Fruit fly (Drosophila melanogaster) whole organism, embryonic: Measurements from ENCODE around the gene CG9628.

ENCODE experiments used
- Atf-2 ChIP-seq: fragments of 200-800 bp; sonication (Bioruptor generic); optimal IDR thresholded peaks from 2 replicates; lab custom pipeline; 2016; ENCODE audit warnings: missing biosample characterization, missing genetic modification characterization
- Atf6 ChIP-seq: fragments of 200-800 bp; sonication (Bioruptor generic); IDR thresholded peaks from 2 replicates; pipeline ENCODE4 v1.3.6; 2022; ENCODE audit warnings: missing biosample characterization, missing genetic modification characterization
- Bteb2 ChIP-seq: fragments of 200-800 bp; sonication (Bioruptor generic); optimal IDR thresholded peaks from 2 replicates; lab custom pipeline; 2016; ENCODE audit warnings: missing biosample characterization, missing genetic modification characterization
- CG11696 ChIP-seq: fragments of 200-800 bp; sonication (Bioruptor generic); IDR thresholded peaks from 2 replicates; pipeline ENCODE4 v1.3.6; 2022; ENCODE audit warnings: missing biosample characterization, missing genetic modification characterization
- CG12942 ChIP-seq: fragments of 200-800 bp; sonication (Bioruptor generic); optimal IDR thresholded peaks from 3 replicates; lab custom pipeline; 2016; ENCODE audit warnings: missing biosample characterization, missing genetic modification characterization
- CG15073 ChIP-seq: fragments of 200-800 bp; sonication (Bioruptor generic); optimal IDR thresholded peaks from 2 replicates; lab custom pipeline; 2016; ENCODE audit warnings: missing biosample characterization, missing genetic modification characterization
- CG15479 ChIP-seq: fragments of 200-800 bp; sonication (Bioruptor generic); optimal IDR thresholded peaks from 3 replicates; lab custom pipeline; 2019; ENCODE audit warnings: missing biosample characterization, mild to moderate bottlenecking, missing genetic modification characterization, moderate library complexity
- CG1602 ChIP-seq: fragments of 200-800 bp; sonication (Bioruptor generic); optimal IDR thresholded peaks from 3 replicates; lab custom pipeline; 2016; ENCODE audit warnings: missing biosample characterization, missing genetic modification characterization
- CG1792 ChIP-seq: fragments of 200-800 bp; sonication (Bioruptor generic); optimal IDR thresholded peaks from 2 replicates; lab custom pipeline; 2016; ENCODE audit warnings: missing biosample characterization, missing genetic modification characterization
- CG2116 ChIP-seq: fragments of 200-800 bp; sonication (Bioruptor generic); optimal IDR thresholded peaks from 3 replicates; lab custom pipeline; 2018; ENCODE audit warnings: missing biosample characterization, mild to moderate bottlenecking, missing genetic modification characterization
- CG3407 ChIP-seq: fragments of 200-800 bp; sonication (Bioruptor generic); optimal IDR thresholded peaks from 2 replicates; lab custom pipeline; 2018; ENCODE audit warnings: missing biosample characterization, mild to moderate bottlenecking, missing genetic modification characterization
- CG34224 ChIP-seq: fragments of 200-800 bp; sonication (Bioruptor generic); IDR thresholded peaks from 3 replicates; pipeline ENCODE4 v1.3.6; 2022; ENCODE audit warnings: missing biosample characterization, missing genetic modification characterization; ENCODE audit not compliant: partially characterized antibody
- CG3838 ChIP-seq: fragments of 200-800 bp; sonication (Bioruptor generic); optimal IDR thresholded peaks from 3 replicates; lab custom pipeline; 2016; ENCODE audit warnings: missing biosample characterization, missing genetic modification characterization
- CG4424 ChIP-seq: fragments of 200-800 bp; sonication (Bioruptor generic); optimal IDR thresholded peaks from 3 replicates; lab custom pipeline; 2016; ENCODE audit warnings: missing biosample characterization, missing genetic modification characterization
- CG5953 ChIP-seq: fragments of 200-800 bp; sonication (Bioruptor generic); IDR thresholded peaks from 2 replicates; pipeline ENCODE4 v1.3.6; 2022; ENCODE audit warnings: missing biosample characterization, missing genetic modification characterization
- CG6654 ChIP-seq: fragments of 200-800 bp; sonication (Bioruptor generic); optimal IDR thresholded peaks from 2 replicates; lab custom pipeline; 2017; ENCODE audit warnings: missing biosample characterization, mild to moderate bottlenecking, missing genetic modification characterization
- CG8290 ChIP-seq, 3 experiments: fragments of 200-800 bp; sonication (Bioruptor generic); optimal IDR thresholded peaks; 2 replicates each; lab custom pipeline; 2016 to 2019; ENCODE audit warnings: missing biosample characterization in 3 of 3, missing genetic modification characterization in 3 of 3, mild to moderate bottlenecking in 2 of 3, moderate library complexity in 1 of 3
- CG8944 ChIP-seq: fragments of 200-800 bp; sonication (Bioruptor generic); optimal IDR thresholded peaks from 3 replicates; lab custom pipeline; 2016; ENCODE audit warnings: missing biosample characterization, missing genetic modification characterization
- Deaf1 ChIP-seq: fragments of 200-800 bp; optimal IDR thresholded peaks from 3 replicates; lab custom pipeline; 2019; ENCODE audit warnings: missing biosample characterization, mild to moderate bottlenecking, missing genetic modification characterization, moderate library complexity
- Dll ChIP-seq: fragments of 200-800 bp; sonication (Bioruptor generic); IDR thresholded peaks from 4 replicates; pipeline ENCODE4 v1.3.6; 2022; ENCODE audit warnings: missing biosample characterization, missing genetic modification characterization; ENCODE audit not compliant: partially characterized antibody
- Drgx ChIP-seq: fragments of 200-800 bp; sonication (Bioruptor generic); IDR thresholded peaks from 2 replicates; pipeline ENCODE4 v1.3.6; 2022; ENCODE audit warnings: missing biosample characterization, missing genetic modification characterization
- H15 ChIP-seq: fragments of 200-800 bp; sonication (Bioruptor generic); IDR thresholded peaks from 3 replicates; pipeline ENCODE4 v1.3.6; 2022; ENCODE audit warnings: missing biosample characterization, missing genetic modification characterization
- Hmx ChIP-seq: fragments of 200-800 bp; sonication (Bioruptor generic); optimal IDR thresholded peaks from 2 replicates; lab custom pipeline; 2016; ENCODE audit warnings: missing biosample characterization, missing genetic modification characterization
- Med ChIP-seq: fragments of 200-800 bp; sonication (Bioruptor generic); peaks from one replicate; lab custom pipeline; 2016; ENCODE audit warnings: missing biosample characterization, missing genetic modification characterization, mild to moderate bottlenecking, inconsistent platforms, moderate library complexity
- NC2α ChIP-seq: fragments of 200-800 bp; sonication (Bioruptor generic); optimal IDR thresholded peaks from 2 replicates; lab custom pipeline; 2016; ENCODE audit warnings: missing biosample characterization, missing genetic modification characterization
- Neu2 ChIP-seq: fragments of 200-800 bp; sonication (Bioruptor generic); optimal IDR thresholded peaks from 3 replicates; lab custom pipeline; 2016; ENCODE audit warnings: missing biosample characterization, missing genetic modification characterization, borderline replicate concordance
- Nf-YA ChIP-seq: fragments of 200-800 bp; sonication (Bioruptor generic); IDR thresholded peaks from 2 replicates; pipeline ENCODE4 v1.3.6; 2022; ENCODE audit warnings: missing biosample characterization, missing genetic modification characterization
- cato ChIP-seq: fragments of 200-800 bp; sonication (Bioruptor generic); optimal IDR thresholded peaks from 2 replicates; lab custom pipeline; 2016; ENCODE audit warnings: missing biosample characterization, missing genetic modification characterization, borderline replicate concordance
- crol ChIP-seq: fragments of 200-800 bp; sonication (Bioruptor generic); IDR thresholded peaks from 2 replicates; pipeline ENCODE4 v1.3.6; 2022; ENCODE audit warnings: missing biosample characterization, missing genetic modification characterization
- cwo ChIP-seq: fragments of 200-800 bp; sonication (Bioruptor generic); optimal IDR thresholded peaks from 3 replicates; lab custom pipeline; 2017; ENCODE audit warnings: missing biosample characterization, missing genetic modification characterization, mild to moderate bottlenecking, moderate library complexity, missing genetic modification reagents
- ham ChIP-seq: fragments of 200-800 bp; sonication (Bioruptor generic); IDR thresholded peaks from 2 replicates; pipeline ENCODE4 v1.3.6; 2022; ENCODE audit warnings: missing biosample characterization, missing genetic modification characterization
- insv ChIP-seq, 2 experiments: fragments of 200-800 bp; sonication (Bioruptor generic); optimal IDR thresholded peaks; 3 replicates each; lab custom pipeline; 2016 to 2018; ENCODE audit warnings: missing biosample characterization in 2 of 2, missing genetic modification characterization in 2 of 2
- kni ChIP-seq: fragments of 200-800 bp; sonication (Bioruptor generic); optimal IDR thresholded peaks from 3 replicates; lab custom pipeline; 2017; ENCODE audit warnings: mild to moderate bottlenecking, missing biosample characterization, missing genetic modification reagents, missing genetic modification characterization
- luna ChIP-seq: fragments of 200-800 bp; sonication (Bioruptor generic); optimal IDR thresholded peaks from 2 replicates; lab custom pipeline; 2016; ENCODE audit warnings: missing biosample characterization, missing genetic modification characterization
- mirr ChIP-seq: fragments of 200-800 bp; sonication (Bioruptor generic); optimal IDR thresholded peaks from 3 replicates; lab custom pipeline; 2018; ENCODE audit warnings: missing biosample characterization, mild to moderate bottlenecking, missing genetic modification characterization
- nom ChIP-seq: fragments of 200-800 bp; sonication (Bioruptor generic); optimal IDR thresholded peaks from 2 replicates; lab custom pipeline; 2017; ENCODE audit warnings: missing biosample characterization, missing genetic modification characterization, mild to moderate bottlenecking, moderate library complexity, missing genetic modification reagents
- otp ChIP-seq: fragments of 200-800 bp; sonication (Bioruptor generic); IDR thresholded peaks from 3 replicates; pipeline ENCODE4, ENCODE4 v1.3.6; 2022; ENCODE audit warnings: missing biosample characterization, missing genetic modification characterization
- pan ChIP-seq, 4 experiments: fragments of >200 bp in 3 of 4; fragments of 200-800 bp in 1 of 4; sonication (Bioruptor generic) in 1 of 4; optimal IDR thresholded peaks in 3 of 4; IDR thresholded peaks in 1 of 4; 2 replicates each; pipeline versions ENCODE4 v1.3.6 to Lab custom; 2017 to 2022; ENCODE audit warnings: missing biosample characterization in 2 of 4, missing genetic modification characterization in 2 of 4, mixed read lengths in 1 of 4
- phol ChIP-seq: fragments of 200-800 bp; sonication (Bioruptor generic); optimal IDR thresholded peaks from 3 replicates; lab custom pipeline; 2018; ENCODE audit warnings: missing biosample characterization, mild to moderate bottlenecking, missing genetic modification characterization, moderate library complexity
- pnt ChIP-seq: fragments of 200-800 bp; sonication (Bioruptor generic); optimal IDR thresholded peaks from 3 replicates; lab custom pipeline; 2016; ENCODE audit warnings: missing biosample characterization, missing genetic modification characterization
- ro ChIP-seq: fragments of 200-800 bp; sonication (Bioruptor generic); IDR thresholded peaks from 2 replicates; pipeline ENCODE4 v1.3.6; 2022; ENCODE audit warnings: missing biosample characterization, missing genetic modification characterization
- sc ChIP-seq, 3 experiments: fragments of >200 bp in 2 of 3; fragments of 200-800 bp in 1 of 3; sonication (Bioruptor generic) in 1 of 3; optimal IDR thresholded peaks; 2 replicates in 2 of 3; 3 replicates in 1 of 3; lab custom pipeline; 2017; ENCODE audit warnings: mild to moderate bottlenecking in 1 of 3, missing biosample characterization in 1 of 3, missing genetic modification characterization in 1 of 3, missing genetic modification reagents in 1 of 3
- sens ChIP-seq: fragments of 200-800 bp; sonication (Bioruptor generic); peaks from one replicate; lab custom pipeline; 2016; ENCODE audit warnings: missing biosample characterization, missing genetic modification characterization
- sqz ChIP-seq: fragments of 200-800 bp; sonication (Bioruptor generic); optimal IDR thresholded peaks from 3 replicates; lab custom pipeline; 2018; ENCODE audit warnings: missing biosample characterization, mild to moderate bottlenecking, missing genetic modification characterization
- stwl ChIP-seq: fragments of 200-800 bp; sonication (Bioruptor generic); optimal IDR thresholded peaks from 3 replicates; lab custom pipeline; 2018; ENCODE audit warnings: missing biosample characterization, mild to moderate bottlenecking, missing genetic modification characterization, moderate library complexity
- unpg ChIP-seq: fragments of 200-800 bp; sonication (Bioruptor generic); optimal IDR thresholded peaks from 3 replicates; lab custom pipeline; 2018; ENCODE audit warnings: missing biosample characterization, mild to moderate bottlenecking, missing genetic modification characterization, moderate library complexity
- wor ChIP-seq: fragments of 200-800 bp; sonication (Bioruptor generic); IDR thresholded peaks from 2 replicates; pipeline ENCODE4 v1.3.6; 2022; ENCODE audit warnings: missing biosample characterization, missing genetic modification characterization
- yki ChIP-seq: fragments of >200 bp; optimal IDR thresholded peaks from 3 replicates; lab custom pipeline; 2018

Gene CG9628

DNA sequence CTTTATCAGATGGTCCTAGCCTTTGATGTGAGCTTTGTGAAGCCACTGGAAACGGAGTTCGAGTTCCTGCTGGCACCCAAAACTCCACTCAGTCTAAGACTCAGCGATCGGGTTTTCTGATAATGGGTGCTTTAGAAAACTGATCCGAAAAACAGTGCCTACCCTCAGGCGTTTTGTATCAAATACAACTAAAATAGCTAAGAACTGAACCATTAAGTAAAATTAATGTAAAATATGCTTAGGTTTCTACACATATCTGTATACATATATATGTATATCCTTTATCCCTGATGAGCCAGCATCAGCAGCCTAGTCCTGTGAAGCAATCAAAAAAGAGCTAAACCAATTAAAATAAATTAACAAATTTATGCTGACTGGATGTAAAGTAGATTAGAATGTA, 1.1 kb upstream of the CG9628 start (continued):
- TF ChIP-seq CG2116, result no peak
- TF ChIP-seq CG8290 (GFP tag; optimal IDR thresholded peaks at IDR 0.05; lab: Kevin White, UChicago), result peak; percentile 33
- TF ChIP-seq CG8290 (tag; optimal IDR thresholded peaks at IDR 0.05; lab: Kevin White, UChicago), result peak in 1 of 2 experiments; percentile 3
- no peak for TF ChIP-seq Nf-YA (GFP tag; lab: Robert Waterston, UW)
- no peak for TF ChIP-seq Atf6
- no peak for TF ChIP-seq phol
- no peak for TF ChIP-seq luna (GFP tag; lab: Kevin White, UChicago)
- TF ChIP-seq stwl (tag; lab: Kevin White, UChicago), result peak; percentile 48
- no peak for TF ChIP-seq Atf-2 (GFP tag; lab: Kevin White, UChicago)
- no peak for TF ChIP-seq cwo (GFP tag; lab: Kevin White, UChicago)
- TF ChIP-seq H15, result no peak
- no peak for TF ChIP-seq Dll
- no peak for TF ChIP-seq cato (GFP tag; lab: Kevin White, UChicago)
- TF ChIP-seq NC2α (GFP tag; lab: Kevin White, UChicago), result no peak
- TF ChIP-seq CG8944, result no peak

DNA sequence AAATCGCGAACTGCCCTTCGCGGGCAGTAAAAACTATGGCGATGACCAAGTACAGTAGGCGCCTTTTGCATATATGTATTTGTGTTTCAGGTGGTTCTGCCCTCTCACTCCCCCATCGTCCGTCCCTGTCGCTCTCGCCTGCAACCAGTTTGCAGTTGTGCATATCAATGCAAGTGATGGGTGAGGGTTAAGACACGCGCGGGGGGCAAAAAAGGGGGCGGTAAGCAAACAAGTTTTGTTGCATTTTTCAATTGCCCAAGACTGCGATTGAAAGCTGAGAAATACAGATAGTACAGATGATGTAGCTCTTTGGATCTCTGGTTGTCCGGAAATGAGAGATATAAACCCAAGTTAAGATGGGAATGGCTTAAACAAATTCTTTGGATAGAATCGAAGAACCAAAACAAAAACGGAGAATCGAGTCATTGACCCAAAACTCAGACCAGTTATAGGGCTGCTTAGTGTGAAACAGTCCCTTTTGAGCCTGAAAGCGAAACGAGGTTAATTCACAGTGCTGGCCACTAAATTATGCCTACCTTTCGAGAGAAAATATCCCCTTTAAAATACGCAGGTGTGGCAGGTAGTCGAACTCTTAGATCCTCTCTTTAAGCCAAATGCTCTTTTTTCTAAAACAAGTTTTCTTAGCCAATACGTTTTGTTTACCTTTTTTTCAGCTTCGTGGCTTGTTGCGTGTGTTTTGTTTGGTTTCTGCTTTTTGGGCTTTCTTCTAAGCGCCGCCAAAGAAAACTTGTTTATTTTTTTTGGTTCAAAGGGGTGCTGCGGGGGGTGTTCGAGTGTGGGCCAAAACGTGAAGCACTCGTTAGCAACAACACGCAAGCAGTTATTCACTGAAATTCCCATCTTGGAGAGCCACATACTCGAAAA, 2.1 kb downstream of the CG9628 start:
- TF ChIP-seq CG15479 (GFP tag; lab: Kevin White, UChicago), result peak; percentile 33
- TF ChIP-seq otp (GFP tag; lab: Robert Waterston, UW), result peak; percentile 48; the same call in 1 of the 3 replicates
- TF ChIP-seq Med (GFP tag; lab: Kevin White, UChicago), result peak; percentile 34
- TF ChIP-seq CG3407, result no peak
- TF ChIP-seq CG1602, result no peak
- TF ChIP-seq Hmx (GFP tag; lab: Kevin White, UChicago), result no peak
- no peak for TF ChIP-seq CG5953 (GFP tag; lab: Robert Waterston, UW)
- TF ChIP-seq Bteb2, result no peak
- TF ChIP-seq pnt (GFP tag; lab: Kevin White, UChicago), result no peak
- peak; percentile 98 for TF ChIP-seq sqz (GFP tag; lab: Kevin White, UChicago)
- TF ChIP-seq pan (optimal IDR thresholded peaks at IDR 0.05; lab: Kevin White, UChicago), result no peak
- peak in 1 of 2 experiments; percentile 44 for TF ChIP-seq pan (GFP tag; optimal IDR thresholded peaks at IDR 0.05 in 1 of 2, IDR thresholded peaks at IDR 0.05 in 1 of 2)
- no peak for TF ChIP-seq unpg
- peak; percentile 37 for TF ChIP-seq CG3838 (GFP tag; lab: Kevin White, UChicago)
- TF ChIP-seq kni, result peak; percentile 61
- no peak for TF ChIP-seq ro
- TF ChIP-seq Deaf1, result peak; percentile 31
- no peak for TF ChIP-seq Neu2 (GFP tag; lab: Kevin White, UChicago)
- TF ChIP-seq Drgx (GFP tag; lab: Robert Waterston, UW), result peak; percentile 61
- no peak for TF ChIP-seq wor (GFP tag; lab: Robert Waterston, UW)
- peak; percentile 65 for TF ChIP-seq nom (GFP tag; lab: Kevin White, UChicago)
- TF ChIP-seq CG4424 (GFP tag; lab: Kevin White, UChicago), result no peak
- TF ChIP-seq CG34224 (GFP tag; lab: Robert Waterston, UW), result no peak
- no peak for TF ChIP-seq insv (GFP tag; optimal IDR thresholded peaks at IDR 0.05; lab: Kevin White, UChicago)
- no peak for TF ChIP-seq ham
- no peak for TF ChIP-seq CG6654
- peak; percentile 83 for TF ChIP-seq sens (GFP tag; lab: Kevin White, UChicago)
- TF ChIP-seq CG15073 (GFP tag; lab: Kevin White, UChicago), result peak; percentile 93
- no peak for TF ChIP-seq sc (optimal IDR thresholded peaks at IDR 0.05; lab: Kevin White, UChicago)
- no peak for TF ChIP-seq sc (GFP tag; optimal IDR thresholded peaks at IDR 0.05; lab: Kevin White, UChicago)
- TF ChIP-seq CG11696 (GFP tag; lab: Robert Waterston, UW), result no peak
- TF ChIP-seq CG1792 (GFP tag; lab: Kevin White, UChicago), result no peak
- TF ChIP-seq mirr, result peak; percentile 27
- peak; percentile 74 for TF ChIP-seq crol (GFP tag; lab: Robert Waterston, UW)
- TF ChIP-seq CG12942 (GFP tag; lab: Kevin White, UChicago), result no peak
- TF ChIP-seq yki (lab: Kevin White, UChicago), result no peak
